Worm (Caenorhabditis elegans): Measurements from ENCODE around the gene F36H1.11.

DNA sequence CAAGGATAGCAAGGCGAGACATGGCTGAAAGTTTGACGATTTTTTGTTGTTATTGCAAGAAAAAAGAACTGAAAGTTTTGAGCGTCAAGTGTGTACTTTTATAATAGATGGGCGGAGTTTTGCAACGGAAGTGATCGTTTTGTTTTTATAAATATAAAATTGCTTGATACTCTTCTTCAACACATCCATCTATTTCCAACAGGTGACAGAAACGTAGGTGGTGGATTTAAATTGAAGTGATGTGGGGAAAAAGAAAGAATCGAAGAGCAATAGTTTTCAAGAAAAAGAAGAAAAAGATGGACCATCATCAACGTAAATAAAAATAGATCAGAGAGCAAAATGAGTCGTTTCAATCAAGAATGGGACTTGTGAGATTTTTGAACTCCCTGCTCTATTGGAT, 18.0 kb downstream of the F36H1.11 start, which contains the start of gene ttr-17:
- no peak for TF ChIP-seq bed-2 (GFP tag; IDR thresholded peaks at IDR 0.05)
- TF ChIP-seq unc-62 (GFP tag; optimal IDR thresholded peaks at IDR 0.05) = no peak
- no peak for TF ChIP-seq C17E4.6 (GFP tag; IDR thresholded peaks at IDR 0.05)
- TF ChIP-seq hmg-1.2 (GFP tag; IDR thresholded peaks at IDR 0.05) = no peak
- TF ChIP-seq F49E8.2 (tag; optimal IDR thresholded peaks at IDR 0.05; ENCODE audit: insufficient read depth) = no peak
- no peak for TF ChIP-seq egrh-3 (GFP tag; IDR thresholded peaks at IDR 0.05)
- no peak for TF ChIP-seq lin-26 (GFP tag; IDR thresholded peaks at IDR 0.05)

All from whole organism, young adult.